Worm (Caenorhabditis elegans) whole organism, dauer: ENCODE results near the gene cpg-1.

Experiments used
- unc-62 ChIP-seq: sonication (generic microtip); optimal IDR thresholded peaks from 2 replicates; lab custom pipeline; 2017; ENCODE audit warnings: missing biosample characterization, missing genetic modification reagents, missing genetic modification characterization

The cpg-1 gene

ce11 chrIII:4502559-4503240, 13.5 kb downstream of the cpg-1 start:
- no peak for TF ChIP-seq unc-62

- TF ChIP-seq unc-62, result no peak
These were observed 15.2 kb downstream of the cpg-1 start for ce11 chrIII:4504358-4504757.

DNA sequence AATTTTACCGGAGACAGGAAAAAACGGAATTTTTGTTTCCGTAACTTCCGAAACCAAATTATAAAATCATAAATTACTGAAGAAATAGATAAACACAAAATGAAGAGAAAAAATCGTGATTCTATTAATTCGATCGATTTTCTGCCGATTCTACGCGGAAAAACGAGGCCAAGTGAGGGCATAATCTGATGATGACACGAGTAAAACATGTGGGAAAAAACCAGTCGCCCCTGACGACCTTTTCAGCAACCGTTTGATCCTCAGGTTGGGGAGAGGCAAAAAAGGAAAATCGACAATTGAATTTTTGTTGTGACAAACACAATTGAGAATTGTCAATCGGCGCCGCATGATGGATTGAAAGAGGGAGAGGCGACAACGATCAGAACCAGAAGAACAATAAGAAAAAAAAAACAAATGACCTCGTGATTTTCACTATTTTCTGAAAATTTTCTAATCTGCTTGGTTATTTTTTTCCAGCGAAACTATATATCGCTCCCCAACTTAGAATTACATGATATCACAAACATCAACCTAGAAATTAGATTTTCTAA, 15.8 kb downstream of the cpg-1 start:
- TF ChIP-seq unc-62, result no peak

ce11 chrIII:4505726-4506125, 16.6 kb downstream of the cpg-1 start:
- TF ChIP-seq unc-62, result no peak

- TF ChIP-seq unc-62, result no peak
These were observed 17.0 kb downstream of the cpg-1 start for ce11 chrIII:4506140-4506539.

- TF ChIP-seq unc-62, result no peak
These were observed 17.5 kb downstream of the cpg-1 start for ce11 chrIII:4506590-4507128.

ce11 chrIII:4508064-4508905, 19.1 kb downstream of the cpg-1 start, which contains the start of the genes cct-5 and F25F2.1:
Gene cct-5 (minus strand): TSS chrIII:4508114.
Gene F25F2.1 (plus strand): TSS chrIII:4508855.
- no peak for TF ChIP-seq unc-62

DNA sequence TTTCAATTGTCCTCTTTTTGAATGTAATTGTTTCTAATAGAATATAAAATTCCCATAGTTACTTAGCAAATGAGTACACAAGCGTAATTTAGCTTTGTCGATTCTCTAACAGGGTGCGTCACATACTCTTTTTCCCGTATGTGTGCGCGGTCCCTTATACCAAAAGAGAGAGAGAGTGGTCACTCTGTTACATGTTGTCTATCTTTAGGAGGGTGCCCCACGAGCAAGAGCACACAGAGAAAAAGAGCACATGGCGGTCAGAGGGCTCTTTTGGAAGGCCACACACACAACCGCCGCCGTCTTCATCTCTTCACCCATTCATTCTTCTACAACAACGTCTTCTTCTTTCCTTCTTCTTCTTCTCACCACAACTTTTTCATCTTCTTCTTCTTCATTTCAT, 24.8 kb downstream of the cpg-1 start:
- no peak for TF ChIP-seq unc-62

DNA sequence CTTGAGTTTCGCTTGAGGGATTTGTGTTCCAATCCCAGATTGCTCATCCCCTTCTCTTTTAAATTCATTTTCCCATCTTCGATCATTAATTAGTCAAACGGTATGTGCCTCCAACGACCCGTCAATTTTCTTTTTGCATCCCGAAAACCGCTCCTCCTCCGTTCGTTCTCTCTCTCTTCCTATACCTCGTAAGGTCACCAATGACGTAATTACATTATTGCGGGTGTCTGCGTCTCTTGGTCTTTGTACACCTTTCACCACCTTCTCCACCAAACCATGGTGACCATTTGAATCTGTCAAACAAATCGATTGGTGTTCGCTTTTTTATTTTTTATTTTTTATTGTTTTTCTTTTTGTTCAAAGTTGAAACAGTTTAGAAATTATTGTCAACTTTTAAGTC, 26.0 kb downstream of the cpg-1 start:
- no peak for TF ChIP-seq unc-62

DNA sequence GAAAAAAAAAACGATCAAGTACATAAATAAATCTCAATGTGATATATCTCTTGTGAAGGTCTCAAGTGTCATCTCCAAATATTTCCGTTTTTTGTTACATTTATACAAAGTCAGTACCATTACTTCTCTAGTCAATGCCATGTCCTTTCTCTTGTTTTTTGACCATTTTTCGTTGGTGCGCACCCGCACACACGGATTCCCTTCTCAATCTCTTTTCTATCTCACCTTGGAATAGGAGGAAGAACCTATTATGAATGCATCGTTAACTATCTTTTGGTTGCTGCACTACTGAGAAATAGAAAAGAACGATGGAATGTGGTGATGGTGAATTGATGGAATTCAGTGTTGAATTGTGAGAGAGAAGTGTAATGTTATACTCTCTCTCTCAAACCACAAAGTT, 28.6 kb downstream of the cpg-1 start:
- TF ChIP-seq unc-62, result no peak

DNA sequence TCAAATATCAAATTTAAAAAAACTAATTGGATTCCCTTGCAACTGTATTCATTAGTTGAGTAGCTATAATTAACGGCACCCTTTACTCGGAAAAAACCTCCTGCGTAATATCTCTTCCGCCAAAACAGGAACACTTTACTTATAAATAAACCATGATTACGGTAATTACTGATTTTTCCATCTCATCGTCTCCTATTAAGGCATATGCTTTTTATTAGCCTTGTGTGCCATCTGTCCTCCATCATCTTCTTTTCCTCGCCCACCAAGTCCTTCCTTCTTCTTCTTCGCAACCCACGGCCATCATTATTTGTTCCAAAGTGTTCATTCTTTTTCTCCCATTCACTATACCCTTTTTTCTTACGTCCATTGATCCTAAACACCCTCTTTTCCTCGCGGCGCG, 30.3 kb downstream of the cpg-1 start:
- no peak for TF ChIP-seq unc-62

ce11 chrIII:4520057-4520456, 30.9 kb downstream of the cpg-1 start, which contains the start of gene cdh-4:
Gene cdh-4 (plus strand): TSS chrIII:4520357.
- TF ChIP-seq unc-62, result no peak

- TF ChIP-seq unc-62, result no peak
These were observed 34.3 kb downstream of the cpg-1 start for ce11 chrIII:4523411-4523810.

- no peak for TF ChIP-seq unc-62
These were observed 34.9 kb downstream of the cpg-1 start for ce11 chrIII:4524071-4524470.

ce11 chrIII:4525998-4526397, 36.8 kb downstream of the cpg-1 start:
- TF ChIP-seq unc-62, result no peak

DNA sequence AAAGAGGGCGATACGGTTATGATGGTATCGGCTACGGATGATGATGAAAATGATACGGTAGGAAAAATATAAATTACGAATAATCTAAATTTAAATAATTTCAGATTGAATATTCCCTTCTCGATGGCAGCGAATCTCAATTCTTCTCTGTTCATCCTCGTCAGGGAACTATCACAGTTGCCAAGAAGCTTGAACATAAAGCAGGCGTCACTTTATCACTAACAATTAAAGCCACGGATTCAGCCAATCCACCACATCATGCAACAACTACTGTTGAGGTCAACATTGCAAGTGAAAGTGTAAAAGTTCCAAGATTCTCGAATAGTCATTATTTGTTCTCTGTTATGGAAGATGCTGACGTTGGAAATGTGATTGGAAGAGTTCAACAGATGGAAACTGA, 41.8 kb downstream of the cpg-1 start:
- no peak for TF ChIP-seq unc-62

DNA sequence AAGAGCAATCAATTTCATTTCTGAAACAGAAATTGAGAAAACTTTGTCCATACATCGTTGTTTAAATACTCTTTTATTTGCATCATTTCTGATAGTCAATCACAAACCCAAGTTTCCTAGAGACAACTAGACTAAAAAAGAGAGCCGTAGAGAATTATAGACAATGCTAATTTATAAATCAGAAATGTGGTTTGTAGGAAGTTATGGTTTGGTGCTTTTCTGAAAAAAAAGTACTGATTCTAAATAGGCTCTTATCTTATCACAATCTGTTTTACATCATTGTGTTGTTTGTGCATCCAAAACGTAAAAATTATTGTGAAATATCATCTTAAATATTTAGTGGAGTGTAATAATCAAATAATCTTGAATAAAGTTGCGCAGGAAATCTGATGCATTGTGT, 51.4 kb downstream of the cpg-1 start, which contains the start of gene ugt-62:
Gene ugt-62 (minus strand): TSS at position 20 of the 400 bp plus-strand sequence.
- TF ChIP-seq unc-62, result no peak
